Worm (Caenorhabditis elegans): ENCODE data around the gene Y45F3A.8.

The Y45F3A.8 gene

ce11 chrIII:10599699-10600098, 7.1 kb upstream of the Y45F3A.8 start (continued):
- TF ChIP-seq rcor-1 (GFP tag; IDR thresholded peaks at IDR 0.05) (peak; percentile 7; the same call in 1 of the 2 replicates), madf-6 (GFP tag; IDR thresholded peaks at IDR 0.05) (no peak), F23B12.7 (tag; optimal IDR thresholded peaks at IDR 0.05; ENCODE audit: insufficient read depth) (peak; percentile 4), let-526 (GFP tag; IDR thresholded peaks at IDR 0.05) (no peak), B0261.1 (tag; optimal IDR thresholded peaks at IDR 0.05) (no peak), K11D2.4 (GFP tag; IDR thresholded peaks at IDR 0.05) (no peak), nfya-2 (GFP tag; IDR thresholded peaks at IDR 0.05) (no peak), lin-54 (GFP tag; optimal IDR thresholded peaks at IDR 0.05) (peak; percentile 28), nfyb-1 (GFP tag; IDR thresholded peaks at IDR 0.05) (no peak), ceh-91 (GFP tag; IDR thresholded peaks at IDR 0.05) (no peak), repo-1 (tag; optimal IDR thresholded peaks at IDR 0.05) (no peak), hrde-1 (tag; optimal IDR thresholded peaks at IDR 0.05; ENCODE audit: borderline replicate concordance) (no peak), F52B5.7 (tag; optimal IDR thresholded peaks at IDR 0.05) (no peak), nfya-1 (tag; optimal IDR thresholded peaks at IDR 0.05; ENCODE audit: borderline replicate concordance, insufficient read depth) (no peak), pha-4 (tag; optimal IDR thresholded peaks at IDR 0.05) (peak; percentile 32), snpc-1.1 (tag; optimal IDR thresholded peaks at IDR 0.05; ENCODE audit: insufficient read depth) (no peak), F22D6.2 (tag; optimal IDR thresholded peaks at IDR 0.05) (no peak), dox-1 (GFP tag; IDR thresholded peaks at IDR 0.05) (no peak), D2030.7 (GFP tag; IDR thresholded peaks at IDR 0.05) (no peak), madf-8 (GFP tag; conservative IDR thresholded peaks at IDR 0.05) (no peak), mcd-1 (GFP tag; IDR thresholded peaks at IDR 0.05) (peak; percentile 70), F10E7.11 (tag; optimal IDR thresholded peaks at IDR 0.05) (no peak), somi-1 (GFP tag; optimal IDR thresholded peaks at IDR 0.05) (no peak), lag-1 (GFP tag; IDR thresholded peaks at IDR 0.05) (no peak), F33H1.4 (GFP tag; IDR thresholded peaks at IDR 0.05) (no peak), attf-5 (GFP tag; optimal IDR thresholded peaks at IDR 0.05) (peak; percentile 89), tbp1 (GFP tag; optimal IDR thresholded peaks at IDR 0.05) (peak; percentile 1), Y53G8AR.9 (GFP tag; conservative IDR thresholded peaks at IDR 0.05) (no peak), madf-10 (tag; optimal IDR thresholded peaks at IDR 0.05) (no peak), lin-35 (GFP tag; optimal IDR thresholded peaks at IDR 0.05) (no peak), unc-62 (GFP tag; optimal IDR thresholded peaks at IDR 0.05) (no peak), egl-18 (GFP tag; IDR thresholded peaks at IDR 0.05) (no peak), lin-26 (GFP tag; IDR thresholded peaks at IDR 0.05) (no peak), zfh-2 (GFP tag; conservative IDR thresholded peaks at IDR 0.05) (no peak), sptf-2 (GFP tag; optimal IDR thresholded peaks at IDR 0.05) (no peak), him-1 (tag; optimal IDR thresholded peaks at IDR 0.05) (no peak), attf-3 (GFP tag; conservative IDR thresholded peaks at IDR 0.05) (no peak), snpc-1.3 (tag; optimal IDR thresholded peaks at IDR 0.05; ENCODE audit: insufficient read depth) (no peak), attf-6 (GFP tag; IDR thresholded peaks at IDR 0.05) (no peak), F37B4.10 (GFP tag; IDR thresholded peaks at IDR 0.05) (no peak), F57C9.4 (tag; optimal IDR thresholded peaks at IDR 0.05) (no peak), lsl-1 (GFP tag; optimal IDR thresholded peaks at IDR 0.05) (no peak), hmg-1.2 (GFP tag; IDR thresholded peaks at IDR 0.05) (peak; percentile 49; the same call in 1 of the 2 replicates), ceh-27 (GFP tag; optimal IDR thresholded peaks at IDR 0.05) (no peak), F39B2.1 (GFP tag; IDR thresholded peaks at IDR 0.05) (no peak), nhr-120 (GFP tag; IDR thresholded peaks at IDR 0.05) (no peak), hsf-1 (GFP tag; IDR thresholded peaks at IDR 0.05) (no peak), tlf-1 (GFP tag; optimal IDR thresholded peaks at IDR 0.05) (no peak), Y53F4B.3 (GFP tag; IDR thresholded peaks at IDR 0.05) (no peak)

All from whole organism, young adult.